Worm (Caenorhabditis elegans): ENCODE data around the gene spch-1.

DNA sequence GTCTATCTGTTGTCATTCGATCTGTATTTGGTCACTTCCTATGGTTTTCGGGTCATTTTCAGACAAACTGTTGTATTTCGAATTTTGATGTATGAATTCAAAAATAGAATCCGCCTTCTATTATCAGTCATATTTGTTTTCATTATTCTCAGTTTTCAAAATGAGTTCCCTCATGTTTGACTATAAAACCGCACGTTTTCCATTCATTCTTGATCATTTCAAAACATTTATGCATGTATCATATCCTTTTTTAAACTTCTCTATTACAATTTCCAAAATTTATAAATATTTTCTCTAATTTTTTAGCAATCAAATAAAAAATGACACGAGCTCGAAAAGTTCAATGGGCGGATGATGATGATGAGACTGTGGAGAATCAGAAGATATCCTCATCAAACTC, 26.5 kb upstream of the spch-1 start, which contains the start of gene K08F4.12:
- TF ChIP-seq tab-1 (GFP tag; IDR thresholded peaks at IDR 0.05): no peak
- no peak for TF ChIP-seq ztf-29 (GFP tag; IDR thresholded peaks at IDR 0.05)
- no peak for TF ChIP-seq klf-2 (GFP tag; conservative IDR thresholded peaks at IDR 0.05)
- no peak for TF ChIP-seq cog-1 (tag; optimal IDR thresholded peaks at IDR 0.05)
